Worm (Caenorhabditis elegans) whole organism, late embryonic: ENCODE results near the gene glrx-3.
"Not testable (repeated sequence)": the region's sequence is repeated elsewhere in the genome, so short reads cannot be mapped to it uniquely, and the experiment has no call there.

Experiments
- C38D4.7 ChIP-seq: fragments of 200-800 bp; sonication (Bioruptor generic); optimal IDR thresholded peaks from 2 replicates; lab custom pipeline; 2018; ENCODE audit warnings: mild to moderate bottlenecking, missing genetic modification characterization, moderate library complexity, missing compliant biosample characterization
- F13H6.1 ChIP-seq: sonication (generic microtip); optimal IDR thresholded peaks from 2 replicates; lab custom pipeline; 2016; ENCODE audit warnings: missing genetic modification characterization, missing compliant biosample characterization
- K02D7.2 ChIP-seq: sonication (generic microtip); optimal IDR thresholded peaks from 2 replicates; lab custom pipeline; 2017; ENCODE audit warnings: mild to moderate bottlenecking, missing genetic modification characterization, missing compliant biosample characterization
- K09A11.1 ChIP-seq: sonication (generic microtip); optimal IDR thresholded peaks from 2 replicates; lab custom pipeline; 2017; ENCODE audit warnings: antibody characterized with exemption, mild to moderate bottlenecking, missing genetic modification characterization, missing compliant biosample characterization; ENCODE audit not compliant: insufficient read depth
- ama-1 ChIP-seq: fragments of 150-350 bp; optimal IDR thresholded peaks from 2 replicates; lab custom pipeline; 2014
- ceh-19 ChIP-seq: fragments of 200-800 bp; sonication (Bioruptor generic); optimal IDR thresholded peaks from 2 replicates; lab custom pipeline; 2018; ENCODE audit warnings: mild to moderate bottlenecking, missing genetic modification characterization, missing compliant biosample characterization
- ceh-2 ChIP-seq: sonication (generic microtip); optimal IDR thresholded peaks from 2 replicates; lab custom pipeline; 2016; ENCODE audit warnings: missing genotype, missing genetic modification characterization, missing compliant biosample characterization
- ceh-24 ChIP-seq: sonication (generic microtip); optimal IDR thresholded peaks from 2 replicates; lab custom pipeline; 2016; ENCODE audit warnings: mild to moderate bottlenecking, missing genetic modification characterization, missing compliant biosample characterization
- ceh-45 ChIP-seq: fragments of 200-800 bp; sonication (Bioruptor generic); IDR thresholded peaks from 2 replicates; pipeline ENCODE4 v1.3.6; 2022; ENCODE audit warnings: missing genetic modification reagents, missing genetic modification characterization, missing compliant biosample characterization
- dve-1 ChIP-seq: sonication (generic microtip); optimal IDR thresholded peaks from 2 replicates; lab custom pipeline; 2017; ENCODE audit warnings: antibody characterized with exemption, mild to moderate bottlenecking, missing genetic modification characterization, missing compliant biosample characterization
- elt-2 ChIP-seq: sonication (generic microtip); optimal IDR thresholded peaks from 2 replicates; lab custom pipeline; 2016; ENCODE audit warnings: missing genetic modification reagents, missing genetic modification characterization, missing compliant biosample characterization
- elt-4 ChIP-seq: sonication (generic microtip); optimal IDR thresholded peaks from 2 replicates; lab custom pipeline; 2016; ENCODE audit warnings: missing genetic modification characterization, missing compliant biosample characterization
- eyg-1 ChIP-seq: sonication (generic microtip); optimal IDR thresholded peaks from 2 replicates; lab custom pipeline; 2016; ENCODE audit warnings: missing genotype, missing genetic modification characterization, missing compliant biosample characterization
- hlh-13 ChIP-seq: fragments of 200-800 bp; sonication (Bioruptor generic); optimal IDR thresholded peaks from 2 replicates; lab custom pipeline; 2018; ENCODE audit warnings: mild to moderate bottlenecking, missing genetic modification characterization, missing compliant biosample characterization
- hlh-30 ChIP-seq: sonication (generic microtip); optimal IDR thresholded peaks from 2 replicates; lab custom pipeline; 2017; ENCODE audit warnings: antibody characterized with exemption, missing genetic modification characterization, missing compliant biosample characterization; ENCODE audit not compliant: insufficient read depth
- hlh-6 ChIP-seq: sonication (generic microtip); optimal IDR thresholded peaks from 2 replicates; lab custom pipeline; 2016; ENCODE audit warnings: missing genotype, missing genetic modification characterization, missing compliant biosample characterization
- mec-3 ChIP-seq: sonication (generic microtip); optimal IDR thresholded peaks from 2 replicates; lab custom pipeline; 2016; ENCODE audit warnings: borderline replicate concordance, missing genetic modification characterization, missing compliant biosample characterization
- odd-2 ChIP-seq: sonication (generic microtip); optimal IDR thresholded peaks from 2 replicates; lab custom pipeline; 2017; ENCODE audit warnings: antibody characterized with exemption, mild to moderate bottlenecking, missing genetic modification characterization, missing compliant biosample characterization
- pag-3 ChIP-seq: sonication (generic microtip); optimal IDR thresholded peaks from 2 replicates; lab custom pipeline; 2016; ENCODE audit warnings: missing compliant biosample characterization, missing genetic modification characterization, borderline replicate concordance
- pax-1 ChIP-seq: fragments of 150-350 bp; optimal IDR thresholded peaks from 2 replicates; lab custom pipeline; 2014; ENCODE audit warnings: missing biosample characterization, missing genetic modification characterization
- pha-2 ChIP-seq: sonication (generic microtip); optimal IDR thresholded peaks from 2 replicates; lab custom pipeline; 2017; ENCODE audit warnings: mild to moderate bottlenecking, missing genetic modification characterization, missing compliant biosample characterization
- pha-4 ChIP-seq: fragments of 150-350 bp; optimal IDR thresholded peaks from 2 replicates; lab custom pipeline; 2018; ENCODE audit warnings: missing biosample characterization, missing genetic modification reagents, missing genetic modification characterization
- pqm-1 ChIP-seq: sonication (generic microtip); optimal IDR thresholded peaks from 2 replicates; lab custom pipeline; 2016; ENCODE audit warnings: missing genetic modification characterization, missing compliant biosample characterization
- rnt-1 ChIP-seq: sonication (generic microtip); optimal IDR thresholded peaks from 2 replicates; lab custom pipeline; 2016; ENCODE audit warnings: missing genetic modification characterization, missing compliant biosample characterization
- sox-2 ChIP-seq: fragments of 200-800 bp; sonication (Bioruptor generic); IDR thresholded peaks from 2 replicates; pipeline ENCODE4 v1.3.6; 2022; ENCODE audit warnings: missing genetic modification reagents, missing genetic modification characterization, missing compliant biosample characterization
- sox-4 ChIP-seq: sonication (generic microtip); optimal IDR thresholded peaks from 2 replicates; lab custom pipeline; 2017; ENCODE audit warnings: mild to moderate bottlenecking, missing genetic modification characterization, inconsistent platforms, missing compliant biosample characterization
- syd-9 ChIP-seq: sonication (generic microtip); optimal IDR thresholded peaks from 2 replicates; lab custom pipeline; 2016; ENCODE audit warnings: mild to moderate bottlenecking, missing genetic modification characterization, moderate library complexity, missing compliant biosample characterization
- tbx-7 ChIP-seq: sonication (generic microtip); optimal IDR thresholded peaks from 2 replicates; lab custom pipeline; 2016; ENCODE audit warnings: missing genotype, missing genetic modification characterization, missing compliant biosample characterization
- unc-86 ChIP-seq: sonication (generic microtip); optimal IDR thresholded peaks from 2 replicates; lab custom pipeline; 2016; ENCODE audit warnings: missing genetic modification characterization, missing compliant biosample characterization
- zip-5 ChIP-seq: sonication (generic microtip); optimal IDR thresholded peaks from 2 replicates; lab custom pipeline; 2016; ENCODE audit warnings: missing genetic modification characterization, missing compliant biosample characterization

Gene glrx-3

ce11 chrV:4299741-4300140 lies 41.4 kb downstream of the glrx-3 start, which contains the start of gene ZC132.3:
ZC132.3 (minus strand) TSS chrV:4299841.
- TF ChIP-seq syd-9 (tag; lab: Kevin White, UChicago) (no peak), ceh-2 (no peak), elt-4 (tag; lab: Kevin White, UChicago) (no peak), ama-1 (no peak), ceh-45 (GFP tag; lab: Robert Waterston, UW) (no peak), K09A11.1 (no peak), ceh-19 (GFP tag; lab: Kevin White, UChicago) (no peak), ceh-24 (tag; lab: Kevin White, UChicago) (no peak), pag-3 (tag; lab: Kevin White, UChicago) (no peak), pha-4 (tag; lab: Kevin White, UChicago) (no peak)
- TF ChIP-seq, all 69 proteins: peak for 0

DNA sequence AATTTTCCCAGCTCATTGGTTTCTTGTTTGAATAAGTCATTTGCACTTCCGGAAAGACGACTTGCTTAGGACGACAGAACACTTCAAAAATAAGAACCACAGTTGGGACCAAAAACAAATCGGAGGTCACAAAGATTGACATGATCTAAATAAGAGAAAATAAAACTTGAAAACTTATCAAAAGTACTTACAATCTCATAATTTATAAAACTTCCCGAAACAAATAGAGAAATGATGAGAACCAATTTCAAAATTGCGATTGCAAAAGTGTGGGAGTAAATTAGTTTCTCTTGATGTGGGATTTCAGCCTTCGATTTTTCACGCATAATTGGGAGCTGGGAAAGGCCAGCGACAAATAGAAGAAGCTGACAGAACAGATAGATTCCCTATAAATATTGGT lies 42.5 kb downstream of the glrx-3 start, which contains the start of gene ZC132.11:
Gene ZC132.11, minus strand, starts transcription at position 101 of the 400 bp plus-strand sequence.
- TF ChIP-seq elt-4 (tag; lab: Kevin White, UChicago), result no peak
- TF ChIP-seq rnt-1, result no peak
- TF ChIP-seq hlh-13 (GFP tag; lab: Kevin White, UChicago), result no peak
- TF ChIP-seq sox-2, result no peak
- no peak for TF ChIP-seq ceh-24 (tag; lab: Kevin White, UChicago)
- TF ChIP-seq C38D4.7 (GFP tag; lab: Kevin White, UChicago), result no peak
- no peak for TF ChIP-seq odd-2 (tag; lab: Kevin White, UChicago)
- no peak for TF ChIP-seq pha-4 (tag; lab: Kevin White, UChicago)
- no peak for TF ChIP-seq elt-2
- TF ChIP-seq eyg-1 (tag; lab: Kevin White, UChicago), result no peak
- no peak for TF ChIP-seq dve-1 (tag; lab: Kevin White, UChicago)
- no peak for TF ChIP-seq F13H6.1 (tag; lab: Kevin White, UChicago)
- no peak for TF ChIP-seq pha-2 (tag; lab: Kevin White, UChicago)
- no peak for TF ChIP-seq hlh-6 (tag; lab: Kevin White, UChicago)
- no peak for TF ChIP-seq K02D7.2
- no peak for TF ChIP-seq mec-3 (tag; lab: Kevin White, UChicago)
- TF ChIP-seq, all 69 proteins: peak for 0

DNA sequence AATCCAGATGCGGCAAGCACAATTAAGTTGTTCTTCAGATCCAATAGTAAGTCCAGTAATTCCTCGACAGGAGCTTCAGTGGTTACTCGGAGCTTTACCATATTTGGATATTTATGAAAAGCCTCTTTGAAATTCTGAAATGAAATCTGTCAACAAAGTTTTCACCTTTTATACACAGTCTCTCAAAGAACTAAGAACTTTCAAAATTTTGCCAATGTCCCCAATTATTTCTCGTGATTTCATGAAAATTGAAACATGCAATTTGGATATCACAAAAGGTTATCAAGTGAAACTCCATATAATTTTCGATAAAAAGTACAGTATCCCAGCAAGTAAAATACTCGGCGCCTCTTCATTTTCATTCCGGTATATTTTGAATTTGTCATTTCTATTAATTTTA lies 45.2 kb downstream of the glrx-3 start, which contains the start of gene F47D2.11:
Gene F47D2.11, minus strand, starts transcription at position 101 of the 400 bp plus-strand sequence.
- TF ChIP-seq pqm-1 (tag; lab: Kevin White, UChicago), result no peak
- TF ChIP-seq pax-1 (tag; lab: Kevin White, UChicago), result no peak
- no peak for TF ChIP-seq tbx-7 (tag; lab: Kevin White, UChicago)
- no peak for TF ChIP-seq hlh-13 (GFP tag; lab: Kevin White, UChicago)
- no peak for TF ChIP-seq mec-3 (tag; lab: Kevin White, UChicago)
- TF ChIP-seq hlh-30 (tag; lab: Kevin White, UChicago), result no peak
- no peak for TF ChIP-seq F13H6.1 (tag; lab: Kevin White, UChicago)
- TF ChIP-seq, all 69 proteins: peak for 0

ce11 chrV:4293425-4293824 lies 47.7 kb downstream of the glrx-3 start, which contains the start of gene srh-194:
srh-194 (minus strand) TSS chrV:4293525.
- not testable (repeated sequence) for TF ChIP-seq zip-5 (tag; lab: Kevin White, UChicago); sox-4 (tag; lab: Kevin White, UChicago); rnt-1

DNA sequence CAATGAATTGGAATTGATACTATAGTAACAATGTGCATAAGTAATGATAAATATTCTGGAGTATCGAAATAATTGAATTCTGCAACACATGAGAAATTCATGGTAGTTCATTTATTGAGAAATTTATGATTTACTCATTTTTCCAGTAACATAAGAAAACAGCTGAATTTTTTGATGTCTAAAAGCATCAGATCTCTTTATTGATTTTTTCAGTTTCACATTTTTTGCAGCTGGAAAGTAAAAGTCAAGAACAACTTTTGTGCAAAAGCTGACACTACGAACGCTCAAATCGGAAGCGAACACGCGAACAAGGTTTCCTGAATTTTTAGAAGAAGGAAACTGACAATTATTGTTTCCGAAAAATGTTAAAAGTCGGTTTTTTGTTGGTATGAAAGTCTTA lies 51.0 kb downstream of the glrx-3 start, which contains the start of gene srh-193:
Gene srh-193, minus strand, starts transcription at position 101 of the 400 bp plus-strand sequence.
- TF ChIP-seq pha-4 (tag; lab: Kevin White, UChicago); unc-86; K09A11.1: not testable (repeated sequence)
